Worm (Caenorhabditis elegans) whole organism, L3 larva: ENCODE results near the gene F07E5.12.

Experiments used
- R02D3.7 ChIP-seq: fragments of 150-350 bp; optimal IDR thresholded peaks from 2 replicates; lab custom pipeline; 2014; ENCODE audit warnings: missing biosample characterization, missing genetic modification characterization
- ZK546.5 ChIP-seq: sonication (generic microtip); optimal IDR thresholded peaks from 2 replicates; lab custom pipeline; 2017; ENCODE audit warnings: missing biosample characterization, missing genetic modification characterization
- aly-2 ChIP-seq: fragments of 150-350 bp; optimal IDR thresholded peaks from 2 replicates; lab custom pipeline; 2014; ENCODE audit warnings: missing biosample characterization, missing genetic modification characterization
- ceh-82 ChIP-seq: fragments of 150-350 bp; optimal IDR thresholded peaks from 2 replicates; lab custom pipeline; 2014; ENCODE audit warnings: missing biosample characterization, missing genetic modification characterization
- ceh-9 ChIP-seq: sonication (generic microtip); optimal IDR thresholded peaks from 2 replicates; lab custom pipeline; 2018; ENCODE audit warnings: missing biosample characterization, missing genetic modification characterization
- daf-12 ChIP-seq: fragments of 150-350 bp; optimal IDR thresholded peaks from 2 replicates; lab custom pipeline; 2014; ENCODE audit warnings: missing biosample characterization, missing genetic modification reagents, missing genetic modification characterization
- egl-27 ChIP-seq: sonication (generic microtip); optimal IDR thresholded peaks from 4 replicates; lab custom pipeline; 2017; ENCODE audit warnings: missing biosample characterization, missing genetic modification reagents, missing genetic modification characterization
- egl-5 ChIP-seq: fragments of 150-350 bp; optimal IDR thresholded peaks from 2 replicates; lab custom pipeline; 2017; ENCODE audit warnings: missing biosample characterization, missing genetic modification reagents, missing genetic modification characterization, inconsistent platforms
- elt-1 ChIP-seq: fragments of 150-350 bp; optimal IDR thresholded peaks from 2 replicates; lab custom pipeline; 2014; ENCODE audit warnings: missing biosample characterization, missing genetic modification characterization
- elt-2 ChIP-seq: sonication (generic microtip); optimal IDR thresholded peaks from 2 replicates; lab custom pipeline; 2016; ENCODE audit warnings: missing genetic modification reagents, mild to moderate bottlenecking, missing genetic modification characterization, missing compliant biosample characterization
- elt-3 ChIP-seq, 3 experiments: fragments of 150-350 bp in 1 of 3; sonication (generic microtip) in 2 of 3; optimal IDR thresholded peaks; 2 replicates in 2 of 3; 4 replicates in 1 of 3; lab custom pipeline; 2014 to 2017; ENCODE audit warnings: missing biosample characterization in 3 of 3, missing genetic modification characterization in 3 of 3
- eor-1 ChIP-seq, 2 experiments: fragments of 150-350 bp; optimal IDR thresholded peaks; 2 replicates each; lab custom pipeline; 2014 to 2018; ENCODE audit warnings: missing biosample characterization in 2 of 2, missing genetic modification characterization in 2 of 2
- fkh-10 ChIP-seq: sonication (generic microtip); optimal IDR thresholded peaks from 2 replicates; lab custom pipeline; 2017; ENCODE audit warnings: missing biosample characterization, missing genetic modification reagents, missing genetic modification characterization
- fkh-2 ChIP-seq: fragments of 150-350 bp; optimal IDR thresholded peaks from 2 replicates; lab custom pipeline; 2014; ENCODE audit warnings: missing biosample characterization, missing genetic modification reagents, missing genetic modification characterization
- fos-1 ChIP-seq: fragments of 150-350 bp; optimal IDR thresholded peaks from 2 replicates; lab custom pipeline; 2014; ENCODE audit warnings: missing biosample characterization, missing genetic modification characterization
- hmg-11 ChIP-seq: sonication (generic microtip); optimal IDR thresholded peaks from 2 replicates; lab custom pipeline; 2016; ENCODE audit warnings: missing genetic modification characterization, missing compliant biosample characterization
- jun-1 ChIP-seq: fragments of 150-350 bp; optimal IDR thresholded peaks from 2 replicates; lab custom pipeline; 2014; ENCODE audit warnings: missing biosample characterization, missing genetic modification reagents, missing genetic modification characterization
- lin-39 ChIP-seq: fragments of 150-350 bp; optimal IDR thresholded peaks from 2 replicates; lab custom pipeline; 2018; ENCODE audit warnings: missing biosample characterization, missing genetic modification reagents, missing genetic modification characterization
- lsy-12 ChIP-seq: sonication (generic microtip); optimal IDR thresholded peaks from 2 replicates; lab custom pipeline; 2016; ENCODE audit warnings: mild to moderate bottlenecking, missing genetic modification characterization, missing compliant biosample characterization
- mdl-1 ChIP-seq: fragments of 150-350 bp; optimal IDR thresholded peaks from 2 replicates; lab custom pipeline; 2014; ENCODE audit warnings: missing biosample characterization, missing genetic modification characterization
- mml-1 ChIP-seq: fragments of 150-350 bp; sonication (generic microtip); optimal IDR thresholded peaks from 3 replicates; lab custom pipeline; 2014; ENCODE audit warnings: missing biosample characterization, missing genetic modification characterization
- nfya-1 ChIP-seq: sonication (generic microtip); optimal IDR thresholded peaks from 2 replicates; lab custom pipeline; 2017; ENCODE audit warnings: missing genetic modification characterization, mild to moderate bottlenecking, missing compliant biosample characterization, antibody characterized with exemption, moderate library complexity; ENCODE audit not compliant: insufficient read depth
- nhr-23 ChIP-seq: fragments of 150-350 bp; optimal IDR thresholded peaks from 2 replicates; lab custom pipeline; 2014; ENCODE audit warnings: missing biosample characterization, missing genetic modification reagents, missing genetic modification characterization
- nhr-237 ChIP-seq: fragments of 150-350 bp; optimal IDR thresholded peaks from 2 replicates; lab custom pipeline; 2014; ENCODE audit warnings: missing biosample characterization, missing genetic modification characterization
- nhr-25 ChIP-seq: sonication (generic microtip); optimal IDR thresholded peaks from 2 replicates; lab custom pipeline; 2017; ENCODE audit warnings: missing biosample characterization, missing genetic modification characterization
- nhr-28 ChIP-seq: fragments of 150-350 bp; optimal IDR thresholded peaks from 2 replicates; lab custom pipeline; 2014; ENCODE audit warnings: missing biosample characterization, missing genetic modification characterization
- nhr-43 ChIP-seq: sonication (generic microtip); optimal IDR thresholded peaks from 2 replicates; lab custom pipeline; 2016; ENCODE audit warnings: mild to moderate bottlenecking, missing genetic modification characterization, missing compliant biosample characterization; ENCODE audit not compliant: poor library complexity, severe bottlenecking
- nhr-76 ChIP-seq: fragments of 150-350 bp; sonication (generic microtip); optimal IDR thresholded peaks from 5 replicates; lab custom pipeline; 2014; ENCODE audit warnings: missing biosample characterization, missing genetic modification characterization
- nhr-77 ChIP-seq: fragments of 150-350 bp; optimal IDR thresholded peaks from 2 replicates; lab custom pipeline; 2014; ENCODE audit warnings: missing biosample characterization, missing genetic modification characterization
- pha-4 ChIP-seq: fragments of 150-350 bp; optimal IDR thresholded peaks from 2 replicates; lab custom pipeline; 2014; ENCODE audit warnings: missing biosample characterization, missing genetic modification reagents, missing genetic modification characterization
- pqm-1 ChIP-seq: fragments of 150-350 bp; optimal IDR thresholded peaks from 2 replicates; lab custom pipeline; 2017; ENCODE audit warnings: missing biosample characterization, missing genetic modification characterization, inconsistent platforms
- snpc-4 ChIP-seq: fragments of 150-350 bp; optimal IDR thresholded peaks from 2 replicates; lab custom pipeline; 2014; ENCODE audit warnings: missing biosample characterization, missing genetic modification characterization
- tbx-2 ChIP-seq: sonication (generic microtip); optimal IDR thresholded peaks from 2 replicates; lab custom pipeline; 2016; ENCODE audit warnings: mild to moderate bottlenecking, missing genetic modification characterization, missing compliant biosample characterization
- zag-1 ChIP-seq: fragments of 150-350 bp; optimal IDR thresholded peaks from 2 replicates; lab custom pipeline; 2014; ENCODE audit warnings: missing biosample characterization, missing genetic modification characterization
- ztf-11 ChIP-seq: fragments of 150-350 bp; optimal IDR thresholded peaks from 2 replicates; lab custom pipeline; 2014; ENCODE audit warnings: missing biosample characterization, missing genetic modification characterization

F07E5.12 gene

ce11 chrII:2075513-2075912 is 7.7 kb downstream of the F07E5.12 start, which contains the start of gene F07E5.8:
Gene F07E5.8, minus strand, starts transcription at chrII:2075613.
- TF ChIP-seq zag-1 (tag; lab: Kevin White, UChicago) (no peak), R02D3.7 (tag; lab: Kevin White, UChicago) (no peak), snpc-4 (tag; lab: Kevin White, UChicago) (no peak), tbx-2 (no peak), nhr-25 (tag; lab: Kevin White, UChicago) (no peak), aly-2 (tag; lab: Kevin White, UChicago) (no peak), hmg-11 (tag; lab: Kevin White, UChicago) (no peak), elt-1 (tag; lab: Kevin White, UChicago) (no peak), pqm-1 (tag; lab: Kevin White, UChicago) (no peak), fos-1 (tag; lab: Kevin White, UChicago) (no peak), ceh-9 (tag; lab: Kevin White, UChicago) (no peak), pha-4 (tag; lab: Kevin White, UChicago) (no peak), fkh-2 (tag; lab: Kevin White, UChicago) (no peak), ZK546.5 (tag; lab: Kevin White, UChicago) (no peak), nhr-28 (no peak), lsy-12 (tag; lab: Kevin White, UChicago) (no peak), nfya-1 (tag; lab: Kevin White, UChicago) (no peak), nhr-23 (tag; lab: Kevin White, UChicago) (no peak)

ce11 chrII:2076467-2076866 is 8.7 kb downstream of the F07E5.12 start:
- TF ChIP-seq fkh-2 (tag; lab: Kevin White, UChicago) = no peak
- no peak for TF ChIP-seq fkh-10
- no peak for TF ChIP-seq egl-5
- no peak for TF ChIP-seq nhr-77 (tag; lab: Kevin White, UChicago)
- TF ChIP-seq, all 47 proteins: peak for 0

- TF ChIP-seq nhr-43 (tag; lab: Kevin White, UChicago) (no peak), elt-2 (tag; lab: Kevin White, UChicago) (no peak), mml-1 (tag; lab: Kevin White, UChicago) (no peak), nhr-76 (tag; lab: Kevin White, UChicago) (no peak), lin-39 (tag; lab: Kevin White, UChicago) (no peak), ztf-11 (tag; lab: Kevin White, UChicago) (no peak), mdl-1 (no peak), ceh-9 (tag; lab: Kevin White, UChicago) (no peak), lsy-12 (tag; lab: Kevin White, UChicago) (no peak), nhr-237 (tag; lab: Kevin White, UChicago) (no peak), elt-3 (tag; optimal IDR thresholded peaks at IDR 0.05; lab: Kevin White, UChicago) (no peak)
- TF ChIP-seq, all 47 proteins: peak for 0
Measured at ce11 chrII:2080425-2080824, 12.7 kb downstream of the F07E5.12 start, which contains the start of gene F07E5.9. Gene F07E5.9, minus strand, starts transcription at chrII:2080525.

ce11 chrII:2081257-2081656 is 13.5 kb downstream of the F07E5.12 start, which contains the start of gene T16A1.4:
Gene T16A1.4, plus strand, starts transcription at chrII:2081557.
- no peak for TF ChIP-seq elt-1 (tag; lab: Kevin White, UChicago)
- no peak for TF ChIP-seq nhr-43 (tag; lab: Kevin White, UChicago)
- no peak for TF ChIP-seq elt-2 (tag; lab: Kevin White, UChicago)
- TF ChIP-seq, all 47 proteins: peak for 0

- TF ChIP-seq elt-1 (tag; lab: Kevin White, UChicago) = no peak
- TF ChIP-seq daf-12 (tag; lab: Kevin White, UChicago) = no peak
- no peak for TF ChIP-seq eor-1 (tag; optimal IDR thresholded peaks at IDR 0.05; lab: Kevin White, UChicago)
- TF ChIP-seq jun-1 (tag; lab: Kevin White, UChicago) = no peak
- TF ChIP-seq egl-27 (tag; lab: Kevin White, UChicago) = no peak
- no peak for TF ChIP-seq ztf-11 (tag; lab: Kevin White, UChicago)
- TF ChIP-seq egl-5 = no peak
- TF ChIP-seq fkh-10 = no peak
- TF ChIP-seq ceh-82 (tag; lab: Kevin White, UChicago) = no peak
- TF ChIP-seq, all 47 proteins: peak for 0
Measured at ce11 chrII:2083726-2084179, 16.0 kb downstream of the F07E5.12 start, which contains the start of the genes T16A1.5 and fbxc-49. Gene T16A1.5, minus strand, starts transcription at chrII:2083826. Gene fbxc-49, plus strand, starts transcription at chrII:2084129.
